Worm (Caenorhabditis elegans) whole organism, L4 larva: ENCODE measurements around the gene nmad-1.

ENCODE experiments used
- D1046.2 ChIP-seq: fragments of 200-800 bp; sonication (Bioruptor generic); IDR thresholded peaks from 2 replicates; pipeline ENCODE4 v1.3.6; 2022; ENCODE audit warnings: missing genetic modification characterization, missing compliant biosample characterization
- F37D6.2 ChIP-seq: sonication (generic microtip); optimal IDR thresholded peaks from 2 replicates; lab custom pipeline; 2016; ENCODE audit warnings: mild to moderate bottlenecking, missing genetic modification characterization, missing compliant biosample characterization
- Y48G9A.11 ChIP-seq: fragments of 200-800 bp; sonication (Bioruptor generic); IDR thresholded peaks from 2 replicates; pipeline ENCODE4 v1.3.6; 2022; ENCODE audit warnings: missing genetic modification reagents, missing genetic modification characterization, missing compliant biosample characterization
- ZK546.5 ChIP-seq, 2 experiments: sonication (generic microtip); optimal IDR thresholded peaks; 2 replicates each; lab custom pipeline; 2017; ENCODE audit warnings: missing biosample characterization in 2 of 2, missing genetic modification characterization in 2 of 2
- aha-1 ChIP-seq: fragments of 150-350 bp; peaks from one replicate; lab custom pipeline; 2014; ENCODE audit warnings: missing biosample characterization, missing genetic modification characterization
- ama-1 ChIP-seq: fragments of 150-350 bp; optimal IDR thresholded peaks from 2 replicates; lab custom pipeline; 2014; ENCODE audit warnings: inconsistent platforms, mixed read lengths
- arid-1 ChIP-seq: fragments of 200-800 bp; sonication (Bioruptor generic); conservative IDR thresholded peaks from 2 replicates; pipeline ENCODE4 v1.3.6; 2022; ENCODE audit warnings: missing genetic modification reagents, missing genetic modification characterization, missing compliant biosample characterization
- ceh-28 ChIP-seq: fragments of 150-350 bp; optimal IDR thresholded peaks from 2 replicates; lab custom pipeline; 2014; ENCODE audit warnings: missing biosample characterization, missing genetic modification reagents, missing genetic modification characterization
- ceh-44 ChIP-seq: fragments of 200-800 bp; sonication (Bioruptor generic); IDR thresholded peaks from 2 replicates; pipeline ENCODE4 v1.3.6; 2022; ENCODE audit warnings: missing genetic modification reagents, missing genetic modification characterization, missing compliant biosample characterization
- ceh-82 ChIP-seq: sonication (generic microtip); optimal IDR thresholded peaks from 2 replicates; lab custom pipeline; 2017; ENCODE audit warnings: missing biosample characterization, missing genetic modification characterization
- ces-1 ChIP-seq: fragments of 150-350 bp; sonication (generic microtip); optimal IDR thresholded peaks from 4 replicates; lab custom pipeline; 2014; ENCODE audit warnings: missing biosample characterization, missing genetic modification reagents, missing genetic modification characterization
- daf-19 ChIP-seq: fragments of 200-800 bp; sonication (Bioruptor generic); conservative IDR thresholded peaks from 2 replicates; pipeline ENCODE4 v1.3.6; 2022; ENCODE audit warnings: missing genetic modification characterization, missing compliant biosample characterization
- dmd-8 ChIP-seq: fragments of 200-800 bp; sonication (Bioruptor generic); IDR thresholded peaks from 2 replicates; pipeline ENCODE4 v1.3.6; 2022; ENCODE audit warnings: missing genetic modification characterization, missing compliant biosample characterization
- dpl-1 ChIP-seq: fragments of 150-350 bp; optimal IDR thresholded peaks from 2 replicates; lab custom pipeline; 2014; ENCODE audit warnings: missing biosample characterization, missing genetic modification reagents, missing genetic modification characterization
- dve-1 ChIP-seq: sonication (generic microtip); optimal IDR thresholded peaks from 2 replicates; lab custom pipeline; 2017; ENCODE audit warnings: antibody characterized with exemption, mild to moderate bottlenecking, missing genetic modification characterization, missing compliant biosample characterization; ENCODE audit not compliant: insufficient read depth
- egl-43 ChIP-seq: fragments of 200-800 bp; sonication (Bioruptor generic); IDR thresholded peaks from 2 replicates; pipeline ENCODE4 v1.3.6; 2022; ENCODE audit warnings: missing genetic modification reagents, missing genetic modification characterization, missing compliant biosample characterization
- fkh-10 ChIP-seq: fragments of 150-350 bp; optimal IDR thresholded peaks from 2 replicates; lab custom pipeline; 2014; ENCODE audit warnings: missing biosample characterization, missing genetic modification reagents, missing genetic modification characterization
- fos-1 ChIP-seq: fragments of 150-350 bp; optimal IDR thresholded peaks from 2 replicates; lab custom pipeline; 2014; ENCODE audit warnings: missing biosample characterization, missing genetic modification characterization
- hif-1 ChIP-seq, 2 experiments: sonication (generic microtip); optimal IDR thresholded peaks; 2 replicates each; lab custom pipeline; 2016 to 2017; ENCODE audit warnings: missing compliant biosample characterization in 2 of 2, missing genetic modification characterization in 2 of 2, missing genetic modification reagents in 2 of 2, missing genotype in 2 of 2, mild to moderate bottlenecking in 1 of 2
- hlh-11 ChIP-seq: fragments of 200-800 bp; sonication (Bioruptor generic); optimal IDR thresholded peaks from 2 replicates; lab custom pipeline; 2018; ENCODE audit warnings: mild to moderate bottlenecking, missing genetic modification characterization, missing compliant biosample characterization
- hlh-30 ChIP-seq: sonication (generic microtip); optimal IDR thresholded peaks from 2 replicates; lab custom pipeline; 2017; ENCODE audit warnings: antibody characterized with exemption, mild to moderate bottlenecking, missing genetic modification characterization, missing compliant biosample characterization; ENCODE audit not compliant: insufficient read depth
- jun-1 ChIP-seq: fragments of 150-350 bp; optimal IDR thresholded peaks from 2 replicates; lab custom pipeline; 2014; ENCODE audit warnings: missing biosample characterization, missing genetic modification reagents, missing genetic modification characterization
- lin-1 ChIP-seq: fragments of 200-800 bp; sonication (Bioruptor generic); IDR thresholded peaks from 2 replicates; pipeline ENCODE4 v1.3.6; 2022; ENCODE audit warnings: missing genetic modification reagents, missing genetic modification characterization, missing compliant biosample characterization
- lin-13 ChIP-seq: fragments of 150-350 bp; optimal IDR thresholded peaks from 2 replicates; lab custom pipeline; 2014; ENCODE audit warnings: missing biosample characterization, missing genetic modification reagents, missing genetic modification characterization
- lin-15B ChIP-seq: fragments of 150-350 bp; sonication (generic microtip); optimal IDR thresholded peaks from 3 replicates; lab custom pipeline; 2014; ENCODE audit warnings: missing biosample characterization, missing genetic modification characterization
- lin-38 ChIP-seq: fragments of 200-800 bp; sonication (Bioruptor generic); IDR thresholded peaks from 2 replicates; pipeline ENCODE4 v1.3.6; 2022; ENCODE audit warnings: missing genetic modification reagents, missing genetic modification characterization, missing compliant biosample characterization
- lsy-2 ChIP-seq, 2 experiments: fragments of 150-350 bp in 1 of 2; sonication (generic microtip) in 1 of 2; optimal IDR thresholded peaks; 2 replicates each; lab custom pipeline; 2014 to 2017; ENCODE audit warnings: missing biosample characterization in 2 of 2, missing genetic modification characterization in 2 of 2
- madf-9 ChIP-seq: fragments of 200-800 bp; sonication (Bioruptor generic); conservative IDR thresholded peaks from 2 replicates; pipeline ENCODE4 v1.3.6; 2022; ENCODE audit warnings: missing genetic modification reagents, missing genetic modification characterization, missing compliant biosample characterization
- mdl-1 ChIP-seq, 2 experiments: fragments of 150-350 bp in 1 of 2; sonication (generic microtip) in 1 of 2; optimal IDR thresholded peaks; 2 replicates each; lab custom pipeline; 2014 to 2017; ENCODE audit warnings: missing biosample characterization in 2 of 2, missing genetic modification characterization in 2 of 2
- mdt-29 ChIP-seq: fragments of 200-800 bp; sonication (Bioruptor generic); IDR thresholded peaks from 2 replicates; pipeline ENCODE4 v1.3.6; 2022; ENCODE audit warnings: missing genetic modification reagents, missing genetic modification characterization, missing compliant biosample characterization
- mes-2 ChIP-seq: sonication (generic microtip); optimal IDR thresholded peaks from 2 replicates; lab custom pipeline; 2016; ENCODE audit warnings: missing genotype, mild to moderate bottlenecking, missing genetic modification characterization, missing compliant biosample characterization; ENCODE audit not compliant: poor library complexity, severe bottlenecking
- mxl-3 ChIP-seq: fragments of 200-800 bp; sonication (Bioruptor generic); optimal IDR thresholded peaks from 2 replicates; lab custom pipeline; 2018; ENCODE audit warnings: mild to moderate bottlenecking, missing genetic modification characterization, missing compliant biosample characterization
- nhr-237 ChIP-seq: sonication (generic microtip); optimal IDR thresholded peaks from 2 replicates; lab custom pipeline; 2017; ENCODE audit warnings: missing biosample characterization, missing genetic modification characterization
- nhr-28 ChIP-seq: fragments of 150-350 bp; optimal IDR thresholded peaks from 2 replicates; lab custom pipeline; 2014; ENCODE audit warnings: missing biosample characterization, missing genetic modification characterization
- nhr-48 ChIP-seq: sonication (generic microtip); optimal IDR thresholded peaks from 2 replicates; lab custom pipeline; 2016; ENCODE audit warnings: mild to moderate bottlenecking, missing genetic modification characterization, missing compliant biosample characterization
- nhr-6 ChIP-seq: fragments of 150-350 bp; optimal IDR thresholded peaks from 2 replicates; lab custom pipeline; 2014; ENCODE audit warnings: missing biosample characterization, missing genetic modification characterization
- pqm-1 ChIP-seq: sonication (generic microtip); optimal IDR thresholded peaks from 2 replicates; lab custom pipeline; 2017; ENCODE audit warnings: missing biosample characterization, missing genetic modification characterization
- rbr-2 ChIP-seq: sonication (generic microtip); optimal IDR thresholded peaks from 2 replicates; lab custom pipeline; 2016; ENCODE audit warnings: missing genotype, missing genetic modification characterization, missing compliant biosample characterization
- sdz-12 ChIP-seq: fragments of 200-800 bp; sonication (Bioruptor generic); optimal IDR thresholded peaks from 2 replicates; lab custom pipeline; 2018; ENCODE audit warnings: mild to moderate bottlenecking, missing genetic modification characterization, missing compliant biosample characterization
- set-16 ChIP-seq: fragments of 200-800 bp; sonication (Bioruptor generic); IDR thresholded peaks from 2 replicates; pipeline ENCODE4 v1.3.6; 2022; ENCODE audit warnings: missing genetic modification reagents, missing genetic modification characterization, missing compliant biosample characterization
- snpc-1.2 ChIP-seq: fragments of 200-800 bp; sonication (Bioruptor generic); IDR thresholded peaks from 2 replicates; pipeline ENCODE4 v1.3.6; 2022; ENCODE audit warnings: missing genetic modification reagents, missing genetic modification characterization, missing compliant biosample characterization
- spr-3 ChIP-seq: fragments of 200-800 bp; sonication (Bioruptor generic); optimal IDR thresholded peaks from 2 replicates; lab custom pipeline; 2018; ENCODE audit warnings: mild to moderate bottlenecking, missing genetic modification characterization, missing compliant biosample characterization
- tra-1 ChIP-seq: fragments of 200-800 bp; sonication (Bioruptor generic); IDR thresholded peaks from 2 replicates; pipeline ENCODE4 v1.3.6; 2022; ENCODE audit warnings: missing genetic modification reagents, missing genetic modification characterization, missing compliant biosample characterization
- unc-130 ChIP-seq: sonication (generic microtip); optimal IDR thresholded peaks from 2 replicates; lab custom pipeline; 2016; ENCODE audit warnings: missing genetic modification reagents, missing genetic modification characterization, missing compliant biosample characterization
- unc-62 ChIP-seq, 3 experiments: fragments of 150-350 bp in 1 of 3; sonication (generic microtip); optimal IDR thresholded peaks in 2 of 3; peaks in 1 of 3; 1 replicate in 1 of 3; 2 replicates in 2 of 3; lab custom pipeline; 2014 to 2017; ENCODE audit warnings: missing biosample characterization in 3 of 3, missing genetic modification characterization in 3 of 3, missing genetic modification reagents in 3 of 3, missing genotype in 1 of 3
- vab-7 ChIP-seq: fragments of 200-800 bp; sonication (Bioruptor generic); IDR thresholded peaks from 2 replicates; pipeline ENCODE4 v1.3.6; 2022; ENCODE audit warnings: missing genetic modification reagents, missing genetic modification characterization, missing compliant biosample characterization
- zfp-2 ChIP-seq: sonication (generic microtip); optimal IDR thresholded peaks from 2 replicates; lab custom pipeline; 2016; ENCODE audit warnings: mild to moderate bottlenecking, missing genetic modification characterization, missing compliant biosample characterization
- zfp-3 ChIP-seq: fragments of 200-800 bp; sonication (Bioruptor generic); conservative IDR thresholded peaks from 2 replicates; pipeline ENCODE4 v1.3.6; 2022; ENCODE audit warnings: missing genetic modification reagents, missing genetic modification characterization, missing compliant biosample characterization
- zip-2 ChIP-seq: fragments of 150-350 bp; optimal IDR thresholded peaks from 2 replicates; lab custom pipeline; 2014; ENCODE audit warnings: missing biosample characterization, missing genetic modification characterization

nmad-1 gene

DNA sequence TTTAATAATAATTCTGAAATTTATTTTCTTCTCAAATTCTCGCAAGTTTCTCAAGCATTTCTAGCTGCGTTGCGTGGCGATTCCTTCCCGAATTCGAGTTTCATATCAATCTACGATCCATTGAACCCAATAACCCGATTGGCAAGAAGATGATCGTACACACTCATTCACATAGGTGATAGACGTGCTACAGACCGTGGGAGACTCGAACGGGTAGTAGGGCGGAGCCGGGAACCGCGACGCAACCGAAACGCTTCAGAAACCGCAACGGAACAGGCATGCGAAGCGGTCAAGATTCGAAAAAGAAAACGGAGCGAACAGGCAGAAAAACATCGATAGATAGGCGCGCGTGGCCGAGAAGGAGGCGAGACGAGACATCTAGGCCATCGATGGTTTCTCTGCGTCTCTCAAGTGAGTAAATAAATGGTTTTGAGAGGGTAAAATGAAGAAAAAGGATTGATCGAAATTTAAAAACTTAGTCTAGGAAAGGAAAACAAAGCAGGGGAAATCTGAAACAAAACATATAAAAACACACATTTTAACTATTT is 48.8 kb upstream of the nmad-1 start, which contains the start of gene madf-11 (continued):
- TF ChIP-seq nhr-48: peak; percentile 17
- TF ChIP-seq snpc-1.2 (GFP tag; lab: Robert Waterston, UW): no peak; the same call in 1 of the 2 replicates
- TF ChIP-seq sdz-12 (GFP tag; lab: Kevin White, UChicago): no peak
- no peak for TF ChIP-seq ama-1
- TF ChIP-seq lin-15B (tag; lab: Kevin White, UChicago): peak; percentile 41
- peak; percentile 42 for TF ChIP-seq ceh-28 (tag; lab: Kevin White, UChicago)
- TF ChIP-seq egl-43 (GFP tag; lab: Robert Waterston, UW): no peak; the same call in 1 of the 2 replicates
- TF ChIP-seq madf-9 (GFP tag; lab: Robert Waterston, UW): 0 out of 2 replicates have a peak, but pooled peaks have one; percentile 44
- TF ChIP-seq F37D6.2: no peak
- peak; percentile 78 for TF ChIP-seq dve-1 (tag; lab: Kevin White, UChicago)
- TF ChIP-seq aha-1 (tag; lab: Kevin White, UChicago): peak; percentile 99
- peak; percentile 64; the same call in 1 of the 2 replicates for TF ChIP-seq arid-1
- peak; percentile 63 for TF ChIP-seq hlh-30
- TF ChIP-seq unc-130 (GFP tag; lab: Kevin White, UChicago): peak; percentile 7
- peak; percentile 79 for TF ChIP-seq mxl-3 (GFP tag; lab: Kevin White, UChicago)
- TF ChIP-seq mdt-29 (GFP tag; lab: Robert Waterston, UW): no peak
- no peak for TF ChIP-seq ceh-82 (tag; lab: Kevin White, UChicago)
- peak in 1 of 2 experiments; percentile 82 for TF ChIP-seq lsy-2 (tag; optimal IDR thresholded peaks at IDR 0.05; lab: Kevin White, UChicago)
- no peak for TF ChIP-seq zfp-3
- TF ChIP-seq D1046.2 (GFP tag; lab: Robert Waterston, UW): 0 out of 2 replicates have a peak, but pooled peaks have one; percentile 23
- TF ChIP-seq lin-13: peak; percentile 51
- TF ChIP-seq nhr-28 (tag; lab: Kevin White, UChicago): peak; percentile 77
- no peak for TF ChIP-seq dmd-8
- TF ChIP-seq unc-62 (GFP tag; optimal IDR thresholded peaks at IDR 0.05 in 1 of 2; lab: Kevin White, UChicago): peak in 1 of 2 experiments; percentile 98
- no peak for TF ChIP-seq unc-62 (tag; optimal IDR thresholded peaks at IDR 0.05; lab: Kevin White, UChicago)
- peak in 1 of 2 experiments; percentile 90 for TF ChIP-seq hif-1 (tag; optimal IDR thresholded peaks at IDR 0.05; lab: Kevin White, UChicago)
- peak; percentile 2 for TF ChIP-seq pqm-1 (tag; lab: Kevin White, UChicago)
- 0 out of 2 replicates have a peak, but pooled peaks have one; percentile 26 for TF ChIP-seq vab-7 (GFP tag; lab: Robert Waterston, UW)
- TF ChIP-seq hlh-11 (tag; lab: Kevin White, UChicago): peak; percentile 74
- 0 out of 2 replicates have a peak, but pooled peaks have one; percentile 12 for TF ChIP-seq tra-1 (GFP tag; lab: Robert Waterston, UW)
- peak; percentile 52 for TF ChIP-seq lin-38 (GFP tag; lab: Robert Waterston, UW)
- TF ChIP-seq nhr-6 (tag; lab: Kevin White, UChicago): peak; percentile 69
- peak; percentile 96 for TF ChIP-seq mes-2 (tag; lab: Kevin White, UChicago)
- peak in 1 of 2 experiments; percentile 70 for TF ChIP-seq mdl-1 (tag; optimal IDR thresholded peaks at IDR 0.05; lab: Kevin White, UChicago)
- TF ChIP-seq ceh-44: no peak
- no peak for TF ChIP-seq lin-1 (GFP tag; lab: Robert Waterston, UW)
- TF ChIP-seq Y48G9A.11 (GFP tag; lab: Robert Waterston, UW): no peak
- TF ChIP-seq set-16 (GFP tag; lab: Robert Waterston, UW): peak; percentile 60

DNA sequence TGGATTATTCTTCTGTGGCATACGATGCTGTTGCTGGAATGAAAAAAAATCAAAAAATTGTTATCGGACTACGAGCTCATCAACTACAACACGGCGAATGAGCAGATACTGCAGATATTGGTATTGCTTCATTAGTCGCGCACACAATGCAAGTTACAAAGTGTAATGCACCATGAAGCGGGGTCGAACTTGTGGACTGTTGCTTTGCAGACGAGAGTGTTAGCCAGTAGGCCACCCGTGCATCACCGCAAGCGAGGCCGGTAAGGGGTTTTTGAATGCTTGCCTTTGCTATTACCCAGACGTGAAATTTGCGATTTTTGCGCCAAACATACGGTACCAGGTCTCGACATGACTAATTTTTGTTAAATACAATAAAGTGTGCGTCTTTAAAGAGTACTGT is 47.3 kb upstream of the nmad-1 start:
- peak; percentile 59 for TF ChIP-seq nhr-28 (tag; lab: Kevin White, UChicago)
- TF ChIP-seq spr-3 (GFP tag; lab: Kevin White, UChicago): peak; percentile 54
- peak; percentile 92 for TF ChIP-seq mes-2 (tag; lab: Kevin White, UChicago)
- TF ChIP-seq zip-2: no peak
- TF ChIP-seq fkh-10 (GFP tag; lab: Kevin White, UChicago): no peak
- no peak for TF ChIP-seq ces-1 (GFP tag; lab: Kevin White, UChicago)
- no peak for TF ChIP-seq ZK546.5 (tag; optimal IDR thresholded peaks at IDR 0.05; lab: Kevin White, UChicago)
- TF ChIP-seq tra-1 (GFP tag; lab: Robert Waterston, UW): peak; percentile 88
- TF ChIP-seq fos-1 (tag; lab: Kevin White, UChicago): no peak
- no peak for TF ChIP-seq nhr-237 (tag; lab: Kevin White, UChicago)
- TF ChIP-seq dpl-1 (GFP tag; lab: Kevin White, UChicago): peak; percentile 54
- peak; percentile 36 for TF ChIP-seq jun-1 (tag; lab: Kevin White, UChicago)
- no peak for TF ChIP-seq ceh-28 (tag; lab: Kevin White, UChicago)
- peak; percentile 88 for TF ChIP-seq snpc-1.2 (GFP tag; lab: Robert Waterston, UW)
- TF ChIP-seq hlh-30: peak; percentile 37
- TF ChIP-seq zfp-2 (tag; lab: Kevin White, UChicago): peak; percentile 61
- peak; percentile 42; the same call in 1 of the 2 replicates for TF ChIP-seq daf-19 (GFP tag; lab: Robert Waterston, UW)
- peak; percentile 82 for TF ChIP-seq aha-1 (tag; lab: Kevin White, UChicago)
- peak; percentile 76 for TF ChIP-seq rbr-2 (tag; lab: Kevin White, UChicago)
